Worm (Caenorhabditis elegans): ENCODE data around the gene ssp-10.

DNA sequence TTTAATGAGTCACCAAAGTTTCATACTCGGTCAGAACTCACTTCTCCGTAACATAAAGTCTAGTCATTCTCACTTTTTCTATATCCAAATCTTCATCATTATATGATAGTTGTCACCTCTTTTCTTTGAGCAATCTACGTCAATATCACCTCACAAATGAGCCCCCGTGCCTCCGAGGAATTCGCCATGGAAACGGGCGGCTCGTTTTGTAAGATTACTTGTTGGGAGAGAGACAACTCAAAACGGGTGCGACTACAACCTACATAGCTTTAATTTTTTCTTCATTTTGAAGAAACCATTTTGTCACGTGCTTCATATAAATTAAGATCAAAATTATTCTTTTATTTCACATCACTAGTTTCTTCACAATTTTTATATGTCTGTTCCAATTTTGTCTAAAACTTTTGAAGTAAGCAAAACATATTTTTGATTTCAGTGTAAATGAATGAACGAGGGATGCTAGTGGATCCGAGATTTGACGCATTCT is 28.1 kb upstream of the ssp-10 start, which contains the start of gene nhr-4:
- no peak for TF ChIP-seq W03F9.2 (tag; optimal IDR thresholded peaks at IDR 0.05)
- no peak for TF ChIP-seq dao-5 (tag; optimal IDR thresholded peaks at IDR 0.05)
- no peak for TF ChIP-seq him-1 (tag; optimal IDR thresholded peaks at IDR 0.05)

Data from whole organism, L4/young adult.